Worm (Caenorhabditis elegans) whole organism, L4 larva: ENCODE data around the gene F49C12.12.

Experiments
- F10B5.3 ChIP-seq: sonication (generic microtip); optimal IDR thresholded peaks from 2 replicates; lab custom pipeline; 2016; ENCODE audit warnings: mild to moderate bottlenecking, missing genetic modification characterization, missing compliant biosample characterization
- F26F4.8 ChIP-seq: fragments of 200-800 bp; sonication (Bioruptor generic); conservative IDR thresholded peaks from 2 replicates; pipeline ENCODE4 v1.3.6; 2022; ENCODE audit warnings: missing genetic modification characterization, missing compliant biosample characterization
- F44E2.7 ChIP-seq: fragments of 200-800 bp; sonication (Bioruptor generic); IDR thresholded peaks from 2 replicates; pipeline ENCODE4 v2.1.2; 2022; ENCODE audit warnings: missing genetic modification characterization, missing compliant biosample characterization
- T20F7.1 ChIP-seq: fragments of 200-800 bp; sonication (Bioruptor generic); optimal IDR thresholded peaks from 2 replicates; lab custom pipeline; 2018; ENCODE audit warnings: mild to moderate bottlenecking, missing genetic modification characterization, missing compliant biosample characterization
- T26A8.4 ChIP-seq: fragments of 200-800 bp; sonication (Bioruptor generic); IDR thresholded peaks from 2 replicates; pipeline ENCODE4 v1.3.6; 2022; ENCODE audit warnings: missing genetic modification characterization, missing compliant biosample characterization
- Y105C5A.15 ChIP-seq: fragments of 200-800 bp; sonication (Bioruptor generic); IDR thresholded peaks from 2 replicates; pipeline ENCODE4 v1.3.6; 2022; ENCODE audit warnings: missing genetic modification characterization, missing compliant biosample characterization
- Y75B8A.6 ChIP-seq: fragments of 200-800 bp; sonication (Bioruptor generic); IDR thresholded peaks from 2 replicates; pipeline ENCODE4 v1.3.6; 2022; ENCODE audit warnings: missing genetic modification reagents, missing genetic modification characterization, missing compliant biosample characterization
- aly-2 ChIP-seq: sonication (generic microtip); optimal IDR thresholded peaks from 2 replicates; lab custom pipeline; 2018; ENCODE audit warnings: missing biosample characterization, missing genetic modification characterization
- ama-1 ChIP-seq: fragments of 150-350 bp; optimal IDR thresholded peaks from 2 replicates; lab custom pipeline; 2014; ENCODE audit warnings: inconsistent platforms, mixed read lengths
- arid-1 ChIP-seq: fragments of 200-800 bp; sonication (Bioruptor generic); conservative IDR thresholded peaks from 2 replicates; pipeline ENCODE4 v1.3.6; 2022; ENCODE audit warnings: missing genetic modification reagents, missing genetic modification characterization, missing compliant biosample characterization
- attf-4 ChIP-seq: sonication (generic microtip); optimal IDR thresholded peaks from 3 replicates; lab custom pipeline; 2017; ENCODE audit warnings: missing biosample characterization, missing genetic modification characterization
- ceh-32 ChIP-seq: sonication (generic microtip); optimal IDR thresholded peaks from 2 replicates; lab custom pipeline; 2016; ENCODE audit warnings: mild to moderate bottlenecking, missing genetic modification characterization, missing compliant biosample characterization; ENCODE audit not compliant: poor library complexity
- ceh-82 ChIP-seq: sonication (generic microtip); optimal IDR thresholded peaks from 2 replicates; lab custom pipeline; 2017; ENCODE audit warnings: missing biosample characterization, missing genetic modification characterization
- ces-1 ChIP-seq: fragments of 150-350 bp; sonication (generic microtip); optimal IDR thresholded peaks from 4 replicates; lab custom pipeline; 2014; ENCODE audit warnings: missing biosample characterization, missing genetic modification reagents, missing genetic modification characterization
- cey-2 ChIP-seq: sonication (generic microtip); optimal IDR thresholded peaks from 3 replicates; lab custom pipeline; 2017; ENCODE audit warnings: missing genetic modification characterization, mild to moderate bottlenecking, missing compliant biosample characterization, antibody characterized with exemption, borderline replicate concordance; ENCODE audit not compliant: insufficient read depth
- daf-19 ChIP-seq: fragments of 200-800 bp; sonication (Bioruptor generic); conservative IDR thresholded peaks from 2 replicates; pipeline ENCODE4 v1.3.6; 2022; ENCODE audit warnings: missing genetic modification characterization, missing compliant biosample characterization
- egl-27 ChIP-seq: sonication (generic microtip); optimal IDR thresholded peaks from 3 replicates; lab custom pipeline; 2017; ENCODE audit warnings: missing biosample characterization, missing genetic modification reagents, missing genetic modification characterization
- fos-1 ChIP-seq: fragments of 150-350 bp; optimal IDR thresholded peaks from 2 replicates; lab custom pipeline; 2014; ENCODE audit warnings: missing biosample characterization, missing genetic modification characterization
- gei-8 ChIP-seq: fragments of 200-800 bp; sonication (Bioruptor generic); optimal IDR thresholded peaks from 2 replicates; lab custom pipeline; 2018; ENCODE audit warnings: mild to moderate bottlenecking, missing genetic modification characterization, missing compliant biosample characterization
- hlh-11 ChIP-seq: fragments of 200-800 bp; sonication (Bioruptor generic); optimal IDR thresholded peaks from 2 replicates; lab custom pipeline; 2018; ENCODE audit warnings: mild to moderate bottlenecking, missing genetic modification characterization, missing compliant biosample characterization
- hlh-30 ChIP-seq: sonication (generic microtip); optimal IDR thresholded peaks from 2 replicates; lab custom pipeline; 2017; ENCODE audit warnings: antibody characterized with exemption, mild to moderate bottlenecking, missing genetic modification characterization, missing compliant biosample characterization; ENCODE audit not compliant: insufficient read depth
- jun-1 ChIP-seq: fragments of 150-350 bp; optimal IDR thresholded peaks from 2 replicates; lab custom pipeline; 2014; ENCODE audit warnings: missing biosample characterization, missing genetic modification reagents, missing genetic modification characterization
- lim-7 ChIP-seq: fragments of 200-800 bp; sonication (Bioruptor generic); IDR thresholded peaks from 2 replicates; pipeline ENCODE4 v1.3.6; 2022; ENCODE audit warnings: missing genetic modification characterization, missing compliant biosample characterization
- lin-38 ChIP-seq: fragments of 200-800 bp; sonication (Bioruptor generic); IDR thresholded peaks from 2 replicates; pipeline ENCODE4 v1.3.6; 2022; ENCODE audit warnings: missing genetic modification reagents, missing genetic modification characterization, missing compliant biosample characterization
- lin-39 ChIP-seq: fragments of 150-350 bp; optimal IDR thresholded peaks from 2 replicates; lab custom pipeline; 2014; ENCODE audit warnings: missing biosample characterization, missing genetic modification reagents, missing genetic modification characterization
- lsy-2 ChIP-seq, 2 experiments: fragments of 150-350 bp in 1 of 2; sonication (generic microtip) in 1 of 2; optimal IDR thresholded peaks; 2 replicates each; lab custom pipeline; 2014 to 2017; ENCODE audit warnings: missing biosample characterization in 2 of 2, missing genetic modification characterization in 2 of 2
- mdl-1 ChIP-seq, 2 experiments: fragments of 150-350 bp in 1 of 2; sonication (generic microtip) in 1 of 2; optimal IDR thresholded peaks; 2 replicates each; lab custom pipeline; 2014 to 2017; ENCODE audit warnings: missing biosample characterization in 2 of 2, missing genetic modification characterization in 2 of 2
- mep-1 ChIP-seq: fragments of 150-350 bp; sonication (generic microtip); optimal IDR thresholded peaks from 3 replicates; lab custom pipeline; 2014; ENCODE audit warnings: missing biosample characterization, missing genetic modification characterization
- mxl-3 ChIP-seq: fragments of 200-800 bp; sonication (Bioruptor generic); optimal IDR thresholded peaks from 2 replicates; lab custom pipeline; 2018; ENCODE audit warnings: mild to moderate bottlenecking, missing genetic modification characterization, missing compliant biosample characterization
- nhr-28 ChIP-seq: fragments of 150-350 bp; optimal IDR thresholded peaks from 2 replicates; lab custom pipeline; 2014; ENCODE audit warnings: missing biosample characterization, missing genetic modification characterization
- nhr-6 ChIP-seq: fragments of 150-350 bp; optimal IDR thresholded peaks from 2 replicates; lab custom pipeline; 2014; ENCODE audit warnings: missing biosample characterization, missing genetic modification characterization
- pha-4 ChIP-seq, 2 experiments: fragments of 150-350 bp in 1 of 2; fragments of 200-800 bp in 1 of 2; sonication (Bioruptor generic) in 1 of 2; IDR thresholded peaks in 1 of 2; optimal IDR thresholded peaks in 1 of 2; 2 replicates each; pipeline versions ENCODE4 v1.3.6 to Lab custom; 2014 to 2022; ENCODE audit warnings: missing genetic modification characterization in 2 of 2, missing genetic modification reagents in 2 of 2, missing biosample characterization in 1 of 2, missing compliant biosample characterization in 1 of 2
- php-3 ChIP-seq: fragments of 200-800 bp; sonication (Bioruptor generic); IDR thresholded peaks from 2 replicates; pipeline ENCODE4 v1.3.6; 2022; ENCODE audit warnings: missing genetic modification reagents, missing genetic modification characterization, missing compliant biosample characterization
- rbr-2 ChIP-seq: sonication (generic microtip); optimal IDR thresholded peaks from 2 replicates; lab custom pipeline; 2016; ENCODE audit warnings: missing genotype, missing genetic modification characterization, missing compliant biosample characterization
- saeg-2 ChIP-seq: fragments of 200-800 bp; sonication (Bioruptor generic); IDR thresholded peaks from 2 replicates; pipeline ENCODE4 v1.3.6; 2022; ENCODE audit warnings: missing genetic modification reagents, missing genetic modification characterization, missing compliant biosample characterization
- snpc-4 ChIP-seq: fragments of 150-350 bp; optimal IDR thresholded peaks from 2 replicates; lab custom pipeline; 2014; ENCODE audit warnings: missing biosample characterization, missing genetic modification characterization
- unc-39 ChIP-seq: sonication (generic microtip); optimal IDR thresholded peaks from 2 replicates; lab custom pipeline; 2017; ENCODE audit warnings: missing biosample characterization, missing genetic modification characterization
- zfp-2 ChIP-seq: sonication (generic microtip); optimal IDR thresholded peaks from 2 replicates; lab custom pipeline; 2016; ENCODE audit warnings: mild to moderate bottlenecking, missing genetic modification characterization, missing compliant biosample characterization
- zip-11 ChIP-seq: fragments of 200-800 bp; sonication (Bioruptor generic); IDR thresholded peaks from 2 replicates; pipeline ENCODE4 v1.3.6; 2022; ENCODE audit warnings: missing genetic modification characterization, missing compliant biosample characterization
- ztf-7 ChIP-seq: fragments of 150-350 bp; optimal IDR thresholded peaks from 2 replicates; lab custom pipeline; 2014; ENCODE audit warnings: missing biosample characterization, missing genetic modification characterization

Gene F49C12.12

ce11 chrIV:9308975-9309374, 11.9 kb downstream of the F49C12.12 start, which contains the start of gene F49C12.6:
Gene F49C12.6, minus strand, starts transcription at chrIV:9309075.
- no peak for TF ChIP-seq saeg-2 (GFP tag; lab: Robert Waterston, UW)
- TF ChIP-seq lsy-2 (tag; optimal IDR thresholded peaks at IDR 0.05; lab: Kevin White, UChicago) = no peak

ce11 chrIV:9304617-9305016, 16.3 kb downstream of the F49C12.12 start, which contains the start of gene F49C12.5:
Gene F49C12.5, plus strand, starts transcription at chrIV:9304917.
- no peak for TF ChIP-seq zip-11
- no peak for TF ChIP-seq lin-38 (GFP tag; lab: Robert Waterston, UW)
- no peak for TF ChIP-seq T20F7.1 (GFP tag; lab: Kevin White, UChicago)
- no peak for TF ChIP-seq attf-4 (tag; lab: Kevin White, UChicago)
- TF ChIP-seq ceh-32 (tag; lab: Kevin White, UChicago) = no peak
- TF ChIP-seq Y75B8A.6 (GFP tag; lab: Robert Waterston, UW) = no peak
- TF ChIP-seq, all 104 proteins: peak for 0

- TF ChIP-seq unc-39 (tag; lab: Kevin White, UChicago) = no peak
- TF ChIP-seq lim-7 (GFP tag; lab: Robert Waterston, UW) = no peak
- no peak for TF ChIP-seq F26F4.8
- TF ChIP-seq F44E2.7 (GFP tag; lab: Robert Waterston, UW) = no peak
- no peak for TF ChIP-seq hlh-11
- TF ChIP-seq php-3 (GFP tag; lab: Robert Waterston, UW) = no peak
- no peak for TF ChIP-seq nhr-28 (tag; lab: Kevin White, UChicago)
- no peak for TF ChIP-seq T26A8.4 (GFP tag; lab: Robert Waterston, UW)
- TF ChIP-seq mdl-1 (tag; optimal IDR thresholded peaks at IDR 0.05; lab: Kevin White, UChicago) = no peak
- TF ChIP-seq mep-1 (tag; lab: Kevin White, UChicago) = no peak
- TF ChIP-seq pha-4 (GFP tag; IDR thresholded peaks at IDR 0.05; lab: Robert Waterston, UW) = no peak
- TF ChIP-seq pha-4 (tag; optimal IDR thresholded peaks at IDR 0.05; lab: Kevin White, UChicago) = no peak
- TF ChIP-seq jun-1 (tag; lab: Kevin White, UChicago) = no peak
- TF ChIP-seq ces-1 (GFP tag; lab: Kevin White, UChicago) = no peak
- no peak for TF ChIP-seq hlh-30
- TF ChIP-seq arid-1 (GFP tag; lab: Robert Waterston, UW) = no peak
- TF ChIP-seq fos-1 (tag; lab: Kevin White, UChicago) = no peak
- TF ChIP-seq, all 104 proteins: peak for 0
Measured at ce11 chrIV:9303994-9304393, 16.9 kb downstream of the F49C12.12 start, which contains the start of gene F49C12.4. Gene F49C12.4, minus strand, starts transcription at chrIV:9304094.

ce11 chrIV:9300127-9300526, 20.8 kb downstream of the F49C12.12 start, which contains the start of gene F49C12.3:
Gene F49C12.3, plus strand, starts transcription at chrIV:9300427.
- TF ChIP-seq nhr-6 (tag; lab: Kevin White, UChicago) (no peak), ama-1 (lab: Kevin White, UChicago) (no peak), snpc-4 (tag; lab: Kevin White, UChicago) (no peak), ztf-7 (tag; lab: Kevin White, UChicago) (no peak), mxl-3 (no peak), lin-39 (tag; lab: Kevin White, UChicago) (no peak), egl-27 (tag; lab: Kevin White, UChicago) (no peak), aly-2 (tag; lab: Kevin White, UChicago) (no peak), gei-8 (GFP tag; lab: Kevin White, UChicago) (no peak), arid-1 (GFP tag; lab: Robert Waterston, UW) (no peak), daf-19 (GFP tag; lab: Robert Waterston, UW) (no peak)

ce11 chrIV:9299145-9299544, 21.7 kb downstream of the F49C12.12 start, which contains the start of gene F49C12.2:
Gene F49C12.2, minus strand, starts transcription at chrIV:9299245.
- TF ChIP-seq zfp-2 (tag; lab: Kevin White, UChicago) (no peak), F10B5.3 (tag; lab: Kevin White, UChicago) (no peak), gei-8 (GFP tag; lab: Kevin White, UChicago) (no peak), Y105C5A.15 (no peak), snpc-4 (tag; lab: Kevin White, UChicago) (no peak), cey-2 (tag; lab: Kevin White, UChicago) (no peak), ceh-82 (no peak), fos-1 (tag; lab: Kevin White, UChicago) (no peak), rbr-2 (tag; lab: Kevin White, UChicago) (no peak)
